Worm (Caenorhabditis elegans): ENCODE measurements around the gene F45G2.7.

The F45G2.7 gene

ce11 chrIII:13464493-13465362 lies 30.4 kb upstream of the F45G2.7 start, which contains the start of gene kel-3 (continued):
- TF ChIP-seq fkh-4 (tag; optimal IDR thresholded peaks at IDR 0.05; ENCODE audit: borderline replicate concordance) (peak; percentile 14), aha-1 (tag; optimal IDR thresholded peaks at IDR 0.05) (no peak), ztf-11 (tag; optimal IDR thresholded peaks at IDR 0.05) (peak in 1 of 2 experiments; percentile 23), ceh-63 (GFP tag; optimal IDR thresholded peaks at IDR 0.05) (no peak), alr-1 (tag; optimal IDR thresholded peaks at IDR 0.05; ENCODE audit: borderline replicate concordance) (no peak), unc-62 (GFP tag; optimal IDR thresholded peaks at IDR 0.05) (no peak), unc-98 (GFP tag; IDR thresholded peaks at IDR 0.05) (no peak), unc-86 (tag; optimal IDR thresholded peaks at IDR 0.05) (peak; percentile 16), pax-3 (tag; optimal IDR thresholded peaks at IDR 0.05) (peak; percentile 76), nhr-47 (tag; optimal IDR thresholded peaks at IDR 0.05) (peak; percentile 60), grh-1 (GFP tag; IDR thresholded peaks at IDR 0.05) (peak; percentile 20; the same call in 1 of the 2 replicates), nhr-12 (tag; optimal IDR thresholded peaks at IDR 0.05) (no peak), nhr-11 (tag; optimal IDR thresholded peaks at IDR 0.05) (peak; percentile 49)

- peak; percentile 57 for TF ChIP-seq snpc-4 (tag; optimal IDR thresholded peaks at IDR 0.05)
- peak; percentile 92 for TF ChIP-seq mep-1 (tag; optimal IDR thresholded peaks at IDR 0.05)
- TF ChIP-seq dpl-1 (GFP tag; optimal IDR thresholded peaks at IDR 0.05): peak; percentile 97 to 98 (median 97)
- peak; percentile 72 for TF ChIP-seq F16B12.6 (tag; optimal IDR thresholded peaks at IDR 0.05)
- peak; percentile 59 for TF ChIP-seq elt-2 (tag; optimal IDR thresholded peaks at IDR 0.05)
- peak; percentile 61 for TF ChIP-seq nhr-11 (tag; optimal IDR thresholded peaks at IDR 0.05)
- no peak for TF ChIP-seq pag-3 (tag; optimal IDR thresholded peaks at IDR 0.05; ENCODE audit: borderline replicate concordance, insufficient read depth)
- peak; percentile 95 for TF ChIP-seq xbp-1 (tag; optimal IDR thresholded peaks at IDR 0.05)
- TF ChIP-seq nhr-20 (tag; optimal IDR thresholded peaks at IDR 0.05): peak; percentile 95
- peak; percentile 94 for TF ChIP-seq jun-1 (tag; optimal IDR thresholded peaks at IDR 0.05)
- TF ChIP-seq ceh-63 (GFP tag; optimal IDR thresholded peaks at IDR 0.05): no peak
- TF ChIP-seq fos-1 (tag; optimal IDR thresholded peaks at IDR 0.05): peak; percentile 72
- TF ChIP-seq fkh-4 (tag; optimal IDR thresholded peaks at IDR 0.05; ENCODE audit: borderline replicate concordance): no peak
- peak; percentile 93 for TF ChIP-seq grh-1 (GFP tag; IDR thresholded peaks at IDR 0.05)
- TF ChIP-seq tlp-1 (tag; optimal IDR thresholded peaks at IDR 0.05): no peak
- TF ChIP-seq unc-86 (tag; optimal IDR thresholded peaks at IDR 0.05): peak; percentile 95
- peak in 1 of 2 experiments; percentile 87 for TF ChIP-seq ztf-11 (tag; optimal IDR thresholded peaks at IDR 0.05)
- peak; percentile 80 for TF ChIP-seq sox-4 (tag; optimal IDR thresholded peaks at IDR 0.05)
- peak; percentile 70 for TF ChIP-seq fkh-10 (GFP tag; optimal IDR thresholded peaks at IDR 0.05)
- peak; percentile 75 for TF ChIP-seq lin-39 (tag; optimal IDR thresholded peaks at IDR 0.05)
- peak; percentile 78 for TF ChIP-seq lir-3 (tag; optimal IDR thresholded peaks at IDR 0.05; ENCODE audit: poor library complexity)
- TF ChIP-seq nhr-85 (tag): peak; percentile 96
- peak; percentile 94 for TF ChIP-seq lin-15B (tag; optimal IDR thresholded peaks at IDR 0.05)
- TF ChIP-seq nhr-237 (tag; optimal IDR thresholded peaks at IDR 0.05): peak; percentile 49
- TF ChIP-seq pax-3 (tag; optimal IDR thresholded peaks at IDR 0.05): peak; percentile 96
- peak; percentile 94 for TF ChIP-seq skn-1 (tag; optimal IDR thresholded peaks at IDR 0.05)
- peak; percentile 90 to 99 for TF ChIP-seq efl-1 (optimal IDR thresholded peaks at IDR 0.05)
- TF ChIP-seq efl-1 (GFP tag; optimal IDR thresholded peaks at IDR 0.05 in 1 of 2): peak; percentile 98 to 100
- TF ChIP-seq nhr-28 (tag; optimal IDR thresholded peaks at IDR 0.05): no peak
- TF ChIP-seq mdl-1 (tag; optimal IDR thresholded peaks at IDR 0.05): peak in 1 of 2 experiments; percentile 73
- TF ChIP-seq ets-5 (GFP tag; IDR thresholded peaks at IDR 0.05): no peak
- TF ChIP-seq mef-2 (tag; optimal IDR thresholded peaks at IDR 0.05): peak; percentile 71
- peak; percentile 37 for TF ChIP-seq aly-2 (tag; optimal IDR thresholded peaks at IDR 0.05)
- no peak for TF ChIP-seq unc-62 (GFP tag; optimal IDR thresholded peaks at IDR 0.05)
- no peak for TF ChIP-seq unc-30 (tag; optimal IDR thresholded peaks at IDR 0.05)
- TF ChIP-seq hlh-4 (tag; optimal IDR thresholded peaks at IDR 0.05): peak; percentile 37
- TF ChIP-seq mab-9 (GFP tag; IDR thresholded peaks at IDR 0.05): peak; percentile 93
- peak; percentile 96 for TF ChIP-seq rnt-1 (tag; optimal IDR thresholded peaks at IDR 0.05)
- TF ChIP-seq sup-37 (GFP tag; optimal IDR thresholded peaks at IDR 0.05): peak; percentile 87
- TF ChIP-seq C16A3.4 (tag; optimal IDR thresholded peaks at IDR 0.05): peak; percentile 94
- TF ChIP-seq hpl-2 (GFP tag; optimal IDR thresholded peaks at IDR 0.05): peak; percentile 2
Observed at ce11 chrIII:13462965-13463783, 28.9 kb upstream of the F45G2.7 start, which contains the start of gene ant-1.1. ant-1.1 (plus strand) TSS chrIII:13463163.

All from whole organism, L1 larva.